Worm (Caenorhabditis elegans): ENCODE measurements around the gene C24F3.2.

DNA sequence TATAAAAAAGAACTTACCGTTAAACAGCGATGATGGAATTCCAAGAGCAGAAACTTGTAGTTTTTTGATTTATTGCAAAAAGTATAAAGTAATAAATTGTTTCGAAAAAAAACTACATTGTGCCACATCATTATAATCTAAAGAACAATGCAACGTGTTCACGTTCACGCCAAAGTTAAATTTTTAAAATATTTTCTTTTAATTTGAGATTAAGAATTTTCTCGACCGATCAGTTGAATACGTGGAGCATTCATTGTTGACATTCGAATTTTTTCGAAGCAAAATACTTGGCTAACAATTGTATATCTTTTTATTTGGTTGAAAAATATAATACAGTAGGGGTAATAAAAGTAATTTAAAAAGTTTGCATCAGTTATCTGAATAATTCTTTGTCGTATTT lies 8.6 kb downstream of the C24F3.2 start, which contains the start of gene F01G10.5:
- TF ChIP-seq nhr-77 (tag; optimal IDR thresholded peaks at IDR 0.05) (no peak), ces-1 (GFP tag; optimal IDR thresholded peaks at IDR 0.05) (no peak), mdl-1 (tag; optimal IDR thresholded peaks at IDR 0.05) (no peak), ztf-11 (tag; optimal IDR thresholded peaks at IDR 0.05) (no peak), unc-86 (tag; optimal IDR thresholded peaks at IDR 0.05) (no peak), mep-1 (tag; optimal IDR thresholded peaks at IDR 0.05) (no peak), ztf-4 (tag; optimal IDR thresholded peaks at IDR 0.05) (no peak)

Measured in whole organism, L1 larva.